Worm (Caenorhabditis elegans) whole organism, L1 larva: ENCODE results near the gene tlp-1.
"Not testable (repeated sequence)": the region's sequence is repeated elsewhere in the genome, so short reads cannot be mapped to it uniquely, and the experiment has no call there.

Experiments
- C34B4.2 ChIP-seq: sonication (generic microtip); optimal IDR thresholded peaks from 2 replicates; lab custom pipeline; 2017; ENCODE audit warnings: mild to moderate bottlenecking, missing genetic modification characterization, missing compliant biosample characterization
- aha-1 ChIP-seq: fragments of 150-350 bp; optimal IDR thresholded peaks from 2 replicates; lab custom pipeline; 2014; ENCODE audit warnings: missing biosample characterization, missing genetic modification characterization
- ama-1 ChIP-seq: fragments of 150-350 bp; optimal IDR thresholded peaks from 2 replicates; lab custom pipeline; 2014
- blmp-1 ChIP-seq: fragments of 150-350 bp; optimal IDR thresholded peaks from 2 replicates; lab custom pipeline; 2014; ENCODE audit warnings: missing biosample characterization, missing genetic modification characterization
- ceh-63 ChIP-seq: fragments of 200-800 bp; sonication (Bioruptor generic); optimal IDR thresholded peaks from 2 replicates; lab custom pipeline; 2018; ENCODE audit warnings: mild to moderate bottlenecking, missing genetic modification characterization, missing compliant biosample characterization
- ceh-8 ChIP-seq: fragments of 200-800 bp; sonication (Bioruptor generic); optimal IDR thresholded peaks from 2 replicates; lab custom pipeline; 2018; ENCODE audit warnings: mild to moderate bottlenecking, missing genetic modification characterization, moderate library complexity, missing compliant biosample characterization
- ceh-82 ChIP-seq, 3 experiments: fragments of 150-350 bp in 1 of 3; sonication (generic microtip) in 2 of 3; optimal IDR thresholded peaks; 2 replicates each; lab custom pipeline; 2014 to 2017; ENCODE audit warnings: missing biosample characterization in 3 of 3, missing genetic modification characterization in 3 of 3
- ceh-90 ChIP-seq: sonication (generic microtip); optimal IDR thresholded peaks from 2 replicates; lab custom pipeline; 2016; ENCODE audit warnings: missing genetic modification characterization, missing compliant biosample characterization
- ces-1 ChIP-seq: fragments of 150-350 bp; optimal IDR thresholded peaks from 2 replicates; lab custom pipeline; 2014; ENCODE audit warnings: missing biosample characterization, missing genetic modification reagents, missing genetic modification characterization
- efl-3 ChIP-seq: fragments of 200-800 bp; sonication (Bioruptor generic); optimal IDR thresholded peaks from 2 replicates; lab custom pipeline; 2018; ENCODE audit warnings: mild to moderate bottlenecking, missing genetic modification characterization, missing compliant biosample characterization
- egl-13 ChIP-seq: sonication (generic microtip); optimal IDR thresholded peaks from 2 replicates; lab custom pipeline; 2016; ENCODE audit warnings: missing genotype, missing genetic modification reagents, missing genetic modification characterization, missing compliant biosample characterization
- elt-3 ChIP-seq, 6 experiments: fragments of 150-350 bp in 1 of 6; sonication (generic microtip); optimal IDR thresholded peaks; 2 replicates each; lab custom pipeline; 2017 to 2018; ENCODE audit warnings: missing biosample characterization in 6 of 6, missing genetic modification characterization in 6 of 6, inconsistent platforms in 1 of 6
- fkh-10 ChIP-seq: sonication (generic microtip); optimal IDR thresholded peaks from 2 replicates; lab custom pipeline; 2017; ENCODE audit warnings: missing biosample characterization, missing genetic modification reagents, missing genetic modification characterization
- fkh-4 ChIP-seq: sonication (generic microtip); optimal IDR thresholded peaks from 2 replicates; lab custom pipeline; 2016; ENCODE audit warnings: missing compliant biosample characterization, missing genetic modification characterization, borderline replicate concordance
- grh-1 ChIP-seq: fragments of 200-800 bp; sonication (Bioruptor generic); IDR thresholded peaks from 2 replicates; pipeline ENCODE4 v1.3.6; 2022; ENCODE audit warnings: missing genetic modification reagents, missing genetic modification characterization, missing compliant biosample characterization
- isw-1 ChIP-seq: fragments of 200-800 bp; sonication (Bioruptor generic); IDR thresholded peaks from 2 replicates; pipeline ENCODE4 v1.3.6; 2022; ENCODE audit warnings: missing genetic modification characterization, missing compliant biosample characterization
- jun-1 ChIP-seq: fragments of 150-350 bp; optimal IDR thresholded peaks from 2 replicates; lab custom pipeline; 2014; ENCODE audit warnings: missing biosample characterization, missing genetic modification reagents, missing genetic modification characterization
- lin-14 ChIP-seq: fragments of 200-800 bp; sonication (Bioruptor generic); optimal IDR thresholded peaks from 2 replicates; lab custom pipeline; 2018; ENCODE audit warnings: mild to moderate bottlenecking, missing genetic modification characterization, moderate library complexity, missing compliant biosample characterization
- lin-15B ChIP-seq: fragments of 150-350 bp; sonication (generic microtip); optimal IDR thresholded peaks from 3 replicates; lab custom pipeline; 2014; ENCODE audit warnings: missing biosample characterization, missing genetic modification characterization
- lin-35 ChIP-seq, 2 experiments: fragments of 150-350 bp; optimal IDR thresholded peaks; 2 replicates each; lab custom pipeline; 2014; ENCODE audit warnings: missing biosample characterization in 2 of 2, missing genetic modification characterization in 2 of 2, missing genetic modification reagents in 2 of 2
- lsy-2 ChIP-seq, 2 experiments: fragments of 150-350 bp; optimal IDR thresholded peaks; 2 replicates each; lab custom pipeline; 2014; ENCODE audit warnings: missing biosample characterization in 2 of 2, missing genetic modification characterization in 2 of 2
- mab-9 ChIP-seq: fragments of 200-800 bp; sonication (Bioruptor generic); IDR thresholded peaks from 2 replicates; pipeline ENCODE4 v1.3.6; 2022; ENCODE audit warnings: missing genetic modification reagents, missing genetic modification characterization, missing compliant biosample characterization
- mdl-1 ChIP-seq, 2 experiments: fragments of 150-350 bp; optimal IDR thresholded peaks; 2 replicates each; lab custom pipeline; 2014 to 2017; ENCODE audit warnings: missing biosample characterization in 2 of 2, missing genetic modification characterization in 2 of 2, inconsistent platforms in 1 of 2
- nhr-12 ChIP-seq: sonication (generic microtip); optimal IDR thresholded peaks from 2 replicates; lab custom pipeline; 2017; ENCODE audit warnings: missing biosample characterization, missing genetic modification characterization
- nhr-19 ChIP-seq: fragments of 200-800 bp; sonication (Bioruptor generic); conservative IDR thresholded peaks from 2 replicates; pipeline ENCODE4 v1.3.6; 2022; ENCODE audit warnings: missing genetic modification characterization, missing compliant biosample characterization
- nhr-237 ChIP-seq: fragments of 150-350 bp; optimal IDR thresholded peaks from 2 replicates; lab custom pipeline; 2014; ENCODE audit warnings: missing biosample characterization, missing genetic modification characterization
- nhr-28 ChIP-seq: fragments of 150-350 bp; optimal IDR thresholded peaks from 2 replicates; lab custom pipeline; 2014; ENCODE audit warnings: missing biosample characterization, missing genetic modification characterization
- nhr-71 ChIP-seq: sonication (generic microtip); optimal IDR thresholded peaks from 2 replicates; lab custom pipeline; 2016; ENCODE audit warnings: mild to moderate bottlenecking, missing genetic modification characterization, moderate library complexity, missing compliant biosample characterization
- nhr-76 ChIP-seq: sonication (generic microtip); optimal IDR thresholded peaks from 2 replicates; lab custom pipeline; 2017; ENCODE audit warnings: missing biosample characterization, missing genetic modification characterization
- pax-3 ChIP-seq: fragments of 200-800 bp; sonication (Bioruptor generic); optimal IDR thresholded peaks from 2 replicates; lab custom pipeline; 2018; ENCODE audit warnings: mild to moderate bottlenecking, missing genetic modification characterization, moderate library complexity, missing compliant biosample characterization
- rnt-1 ChIP-seq: sonication (generic microtip); optimal IDR thresholded peaks from 2 replicates; lab custom pipeline; 2016; ENCODE audit warnings: mild to moderate bottlenecking, missing genetic modification characterization, moderate library complexity, missing compliant biosample characterization
- snpc-4 ChIP-seq: fragments of 150-350 bp; optimal IDR thresholded peaks from 2 replicates; lab custom pipeline; 2014; ENCODE audit warnings: missing biosample characterization, missing genetic modification characterization
- tlp-1 ChIP-seq: fragments of 150-350 bp; optimal IDR thresholded peaks from 2 replicates; lab custom pipeline; 2014; ENCODE audit warnings: missing biosample characterization, missing genetic modification characterization
- unc-86 ChIP-seq: sonication (generic microtip); optimal IDR thresholded peaks from 2 replicates; lab custom pipeline; 2016; ENCODE audit warnings: missing genetic modification characterization, missing compliant biosample characterization
- ztf-4 ChIP-seq: fragments of 150-350 bp; optimal IDR thresholded peaks from 2 replicates; lab custom pipeline; 2014; ENCODE audit warnings: missing biosample characterization, missing genetic modification characterization

Gene tlp-1

DNA sequence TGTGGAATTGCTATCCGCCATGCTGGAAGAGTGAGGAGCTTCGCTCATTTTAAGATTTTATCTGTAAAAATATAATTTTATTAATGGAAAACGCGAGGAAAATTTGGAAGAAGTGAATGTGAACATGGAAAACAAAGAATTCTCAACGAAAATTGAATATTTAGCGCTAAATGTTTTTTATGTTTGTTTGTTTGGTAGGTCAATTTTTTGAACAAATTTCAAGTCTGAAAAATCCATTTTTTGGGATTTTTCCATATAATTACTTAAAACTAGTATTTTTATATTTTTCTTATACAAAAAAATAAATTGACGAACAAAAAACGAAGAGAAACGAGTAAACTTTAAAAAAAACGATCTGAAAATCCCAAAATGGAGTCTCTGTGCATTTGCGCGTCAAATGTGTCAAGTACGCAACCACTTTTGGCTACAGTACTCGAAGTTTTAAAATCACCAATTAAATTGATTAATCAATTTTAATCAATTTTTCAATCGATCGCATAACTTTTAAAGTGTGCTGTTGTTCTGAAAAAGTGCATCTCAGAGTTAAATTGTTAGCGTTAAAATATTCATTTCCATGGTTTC, 36.9 kb downstream of the tlp-1 start, which contains the start of gene fbxa-215:
TSS of gene fbxa-215 (minus strand) at position 61 of the 582 bp plus-strand sequence.
- TF ChIP-seq egl-13 (tag; lab: Kevin White, UChicago): no peak
- TF ChIP-seq efl-3 (GFP tag; lab: Kevin White, UChicago): no peak
- no peak for TF ChIP-seq C34B4.2
- no peak for TF ChIP-seq snpc-4
- TF ChIP-seq lsy-2 (tag; optimal IDR thresholded peaks at IDR 0.05; lab: Kevin White, UChicago): no peak
- no peak for TF ChIP-seq pax-3
- no peak for TF ChIP-seq nhr-28 (tag; lab: Kevin White, UChicago)
- no peak for TF ChIP-seq nhr-71
- no peak for TF ChIP-seq rnt-1 (tag; lab: Kevin White, UChicago)
- TF ChIP-seq tlp-1: no peak
- no peak for TF ChIP-seq jun-1 (tag; lab: Kevin White, UChicago)
- TF ChIP-seq nhr-237 (tag; lab: Kevin White, UChicago): no peak
- TF ChIP-seq ama-1 (lab: Kevin White, UChicago): no peak
- no peak for TF ChIP-seq ceh-82 (tag; optimal IDR thresholded peaks at IDR 0.05; lab: Kevin White, UChicago)
- TF ChIP-seq elt-3 (tag; optimal IDR thresholded peaks at IDR 0.05; lab: Kevin White, UChicago): no peak
- no peak for TF ChIP-seq ztf-4 (tag; lab: Kevin White, UChicago)
- no peak for TF ChIP-seq blmp-1
- no peak for TF ChIP-seq fkh-10 (GFP tag; lab: Kevin White, UChicago)
- TF ChIP-seq, all 84 proteins: peak for 0

DNA sequence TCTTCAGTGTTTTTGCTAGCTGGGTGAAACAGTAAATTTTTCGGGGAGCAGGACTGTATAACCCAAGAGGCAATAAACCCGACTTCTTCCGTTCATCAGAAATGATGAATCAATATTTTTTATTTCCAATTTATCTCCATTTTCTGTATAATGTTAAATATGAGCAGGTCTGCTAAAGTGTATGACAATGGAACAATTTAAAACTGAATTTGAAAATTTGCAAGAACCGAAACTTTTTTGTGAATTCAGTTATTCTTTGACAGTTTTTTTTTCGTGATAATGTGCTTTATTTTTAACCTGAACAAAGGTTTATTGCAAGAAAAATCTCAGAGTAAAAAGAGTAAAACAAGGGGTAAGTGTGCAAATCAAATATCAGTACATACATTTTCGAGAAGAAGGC, 38.8 kb downstream of the tlp-1 start:
- TF ChIP-seq jun-1 (tag; lab: Kevin White, UChicago) (no peak), lin-14 (GFP tag; lab: Kevin White, UChicago) (no peak), lin-35 (GFP tag; optimal IDR thresholded peaks at IDR 0.05; lab: Kevin White, UChicago) (no peak), nhr-19 (GFP tag; lab: Robert Waterston, UW) (no peak), lin-15B (tag; lab: Kevin White, UChicago) (no peak), ztf-4 (tag; lab: Kevin White, UChicago) (no peak), grh-1 (GFP tag; lab: Robert Waterston, UW) (no peak), isw-1 (no peak), ceh-90 (tag; lab: Kevin White, UChicago) (no peak), rnt-1 (tag; lab: Kevin White, UChicago) (no peak), unc-86 (tag; lab: Kevin White, UChicago) (no peak), elt-3 (tag; optimal IDR thresholded peaks at IDR 0.05; lab: Kevin White, UChicago) (no peak), ces-1 (GFP tag; lab: Kevin White, UChicago) (no peak), nhr-76 (tag; lab: Kevin White, UChicago) (no peak), fkh-4 (tag; lab: Kevin White, UChicago) (no peak), ceh-8 (GFP tag; lab: Kevin White, UChicago) (no peak), fkh-10 (GFP tag; lab: Kevin White, UChicago) (no peak), ceh-63 (GFP tag; lab: Kevin White, UChicago) (no peak)

DNA sequence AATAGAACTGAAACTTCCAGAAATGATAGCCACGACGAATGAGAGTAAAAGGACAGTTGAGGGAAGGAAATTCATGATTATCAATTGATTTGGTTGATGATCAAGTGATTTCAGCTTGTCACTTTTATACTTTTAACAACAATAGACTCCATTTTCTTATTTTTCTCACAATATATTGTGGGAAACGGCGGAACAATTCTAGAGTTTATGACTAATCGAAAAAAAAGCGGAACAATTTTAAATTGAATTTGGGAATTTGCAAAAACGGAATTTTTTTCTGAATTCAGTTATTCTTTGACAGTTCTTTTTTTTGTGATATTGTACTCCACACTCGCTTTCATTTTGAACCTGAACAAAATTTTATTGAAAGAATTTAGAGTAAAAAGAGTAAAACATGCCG, 39.8 kb downstream of the tlp-1 start, which contains the start of gene Y45F10C.4:
TSS of gene Y45F10C.4 (minus strand) at position 101 of the 400 bp plus-strand sequence.
- TF ChIP-seq lsy-2 (tag; optimal IDR thresholded peaks at IDR 0.05; lab: Kevin White, UChicago) (no peak), mdl-1 (tag; optimal IDR thresholded peaks at IDR 0.05; lab: Kevin White, UChicago) (no peak), nhr-12 (tag; lab: Kevin White, UChicago) (no peak), jun-1 (tag; lab: Kevin White, UChicago) (no peak), aha-1 (tag; lab: Kevin White, UChicago) (no peak), pax-3 (no peak), lin-14 (GFP tag; lab: Kevin White, UChicago) (no peak)

DNA sequence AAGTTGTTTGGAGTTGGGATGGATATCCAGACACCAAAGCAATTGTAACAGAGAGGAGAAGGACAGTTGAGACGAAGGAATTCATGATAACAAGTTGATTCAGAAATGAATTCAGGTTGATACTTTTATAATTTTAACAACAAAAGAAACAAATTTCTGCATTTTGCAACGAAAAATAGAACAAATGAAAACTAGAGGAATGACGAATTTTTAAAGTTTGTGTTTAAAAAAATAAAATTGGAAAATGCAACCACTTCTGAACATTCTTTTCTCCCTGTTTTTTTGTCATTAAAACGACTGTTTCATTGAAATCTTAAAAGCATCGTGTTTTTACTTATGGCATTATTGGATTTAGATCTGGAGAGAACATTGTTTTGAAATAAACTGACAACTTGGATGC, 41.3 kb downstream of the tlp-1 start, which contains the start of gene Y45F10C.2:
TSS of gene Y45F10C.2 (minus strand) at position 101 of the 400 bp plus-strand sequence.
- TF ChIP-seq nhr-12 (tag; lab: Kevin White, UChicago); mab-9 (GFP tag; lab: Robert Waterston, UW); nhr-237 (tag; lab: Kevin White, UChicago): not testable (repeated sequence)
